Worm (Caenorhabditis elegans): ENCODE measurements around the gene his-24.

DNA sequence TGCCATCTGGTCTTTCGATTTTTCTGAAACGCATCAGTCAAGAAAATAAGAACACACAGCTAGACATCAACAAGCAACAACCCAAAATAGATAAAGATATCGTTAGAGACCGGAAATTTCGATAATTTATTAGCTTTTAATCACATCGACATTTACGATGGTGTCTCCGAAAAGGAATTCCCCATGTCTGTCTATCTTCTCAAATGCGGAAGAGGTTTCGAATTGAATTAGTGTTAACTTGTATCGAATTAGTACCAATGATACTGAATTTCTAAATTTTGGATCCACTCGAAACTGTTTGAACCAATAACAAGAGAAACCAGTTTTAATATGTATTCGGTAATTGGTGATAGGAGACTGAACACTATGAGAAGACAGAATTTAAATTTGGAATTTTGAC, 44.7 kb downstream of the his-24 start:
- TF ChIP-seq rec-8 (tag; optimal IDR thresholded peaks at IDR 0.05) (no peak), snpc-4 (GFP tag; optimal IDR thresholded peaks at IDR 0.05) (no peak), snpc-4 (tag; optimal IDR thresholded peaks at IDR 0.05) (no peak), ceh-100 (GFP tag; IDR thresholded peaks at IDR 0.05) (no peak), dpl-1 (GFP tag; optimal IDR thresholded peaks at IDR 0.05) (no peak), F49E8.2 (tag; optimal IDR thresholded peaks at IDR 0.05; ENCODE audit: insufficient read depth) (no peak), nhr-27 (tag; optimal IDR thresholded peaks at IDR 0.05) (no peak), tlf-1 (GFP tag; optimal IDR thresholded peaks at IDR 0.05) (no peak), K12H6.12 (tag; optimal IDR thresholded peaks at IDR 0.05) (no peak), lag-1 (GFP tag; IDR thresholded peaks at IDR 0.05) (no peak), nfya-1 (tag; optimal IDR thresholded peaks at IDR 0.05; ENCODE audit: borderline replicate concordance, insufficient read depth) (no peak), lin-26 (GFP tag; IDR thresholded peaks at IDR 0.05) (no peak), sea-2 (GFP tag; IDR thresholded peaks at IDR 0.05) (no peak), mel-28 (tag; optimal IDR thresholded peaks at IDR 0.05; ENCODE audit: borderline replicate concordance) (no peak)
